Worm (Caenorhabditis elegans): ENCODE results near the gene F36G9.7.
A peak's percentile ranks its signal among the peaks of the same experiment; 100 is the strongest.

The F36G9.7 gene

ce11 chrV:15922979-15923378 is 46.6 kb downstream of the F36G9.7 start, which contains the start of gene F35E8.13:
F35E8.13 (plus strand) TSS chrV:15923279.
- TF ChIP-seq lin-14 (GFP tag; optimal IDR thresholded peaks at IDR 0.05) (no peak), lin-15B (tag; optimal IDR thresholded peaks at IDR 0.05) (no peak), zag-1 (tag; optimal IDR thresholded peaks at IDR 0.05) (no peak), sptf-1 (tag; optimal IDR thresholded peaks at IDR 0.05) (no peak), ces-1 (GFP tag; optimal IDR thresholded peaks at IDR 0.05) (no peak), ztf-11 (tag; optimal IDR thresholded peaks at IDR 0.05) (no peak), nhr-237 (tag; optimal IDR thresholded peaks at IDR 0.05) (no peak)

ce11 chrV:15921102-15921501 is 48.5 kb downstream of the F36G9.7 start, which contains the start of gene cdr-1:
cdr-1 (plus strand) TSS chrV:15921309.
- TF ChIP-seq ceh-63 (GFP tag; optimal IDR thresholded peaks at IDR 0.05) = no peak
- TF ChIP-seq elt-3 (tag; optimal IDR thresholded peaks at IDR 0.05) = peak in 1 of 6 experiments; percentile 11
- TF ChIP-seq aha-1 (tag; optimal IDR thresholded peaks at IDR 0.05) = no peak

ce11 chrV:15920273-15920672 is 49.3 kb downstream of the F36G9.7 start, which contains the start of gene F35E8.10:
F35E8.10 (minus strand) TSS chrV:15920373.
- no peak for TF ChIP-seq mdl-1 (tag; optimal IDR thresholded peaks at IDR 0.05)
- no peak for TF ChIP-seq zip-4 (GFP tag; optimal IDR thresholded peaks at IDR 0.05)
- TF ChIP-seq nhr-237 (tag; optimal IDR thresholded peaks at IDR 0.05) = no peak
- no peak for TF ChIP-seq alr-1 (tag; optimal IDR thresholded peaks at IDR 0.05; ENCODE audit: borderline replicate concordance)
- TF ChIP-seq sup-37 (GFP tag; optimal IDR thresholded peaks at IDR 0.05) = no peak
- no peak for TF ChIP-seq ceh-63 (GFP tag; optimal IDR thresholded peaks at IDR 0.05)
- TF ChIP-seq pqm-1 (tag; optimal IDR thresholded peaks at IDR 0.05) = no peak
- no peak for TF ChIP-seq fkh-8 (tag; optimal IDR thresholded peaks at IDR 0.05)
- TF ChIP-seq lin-14 (GFP tag; optimal IDR thresholded peaks at IDR 0.05) = no peak
- no peak for TF ChIP-seq tbx-2 (tag; optimal IDR thresholded peaks at IDR 0.05)
- no peak for TF ChIP-seq nhr-19 (GFP tag; conservative IDR thresholded peaks at IDR 0.05)
- TF ChIP-seq hlh-17 (GFP tag; optimal IDR thresholded peaks at IDR 0.05; ENCODE audit: borderline replicate concordance) = no peak
- TF ChIP-seq rnt-1 (tag; optimal IDR thresholded peaks at IDR 0.05) = no peak
- no peak for TF ChIP-seq elt-2 (tag; optimal IDR thresholded peaks at IDR 0.05)
- no peak for TF ChIP-seq lsy-2 (tag; optimal IDR thresholded peaks at IDR 0.05)
- TF ChIP-seq snpc-4 (tag; optimal IDR thresholded peaks at IDR 0.05) = no peak
- no peak for TF ChIP-seq aha-1 (tag; optimal IDR thresholded peaks at IDR 0.05)
- TF ChIP-seq nhr-85 (tag) = no peak
- TF ChIP-seq nhr-28 (tag; optimal IDR thresholded peaks at IDR 0.05) = no peak
